Fruit fly (Drosophila melanogaster): ENCODE data around the gene Adi1.

The Adi1 gene

DNA sequence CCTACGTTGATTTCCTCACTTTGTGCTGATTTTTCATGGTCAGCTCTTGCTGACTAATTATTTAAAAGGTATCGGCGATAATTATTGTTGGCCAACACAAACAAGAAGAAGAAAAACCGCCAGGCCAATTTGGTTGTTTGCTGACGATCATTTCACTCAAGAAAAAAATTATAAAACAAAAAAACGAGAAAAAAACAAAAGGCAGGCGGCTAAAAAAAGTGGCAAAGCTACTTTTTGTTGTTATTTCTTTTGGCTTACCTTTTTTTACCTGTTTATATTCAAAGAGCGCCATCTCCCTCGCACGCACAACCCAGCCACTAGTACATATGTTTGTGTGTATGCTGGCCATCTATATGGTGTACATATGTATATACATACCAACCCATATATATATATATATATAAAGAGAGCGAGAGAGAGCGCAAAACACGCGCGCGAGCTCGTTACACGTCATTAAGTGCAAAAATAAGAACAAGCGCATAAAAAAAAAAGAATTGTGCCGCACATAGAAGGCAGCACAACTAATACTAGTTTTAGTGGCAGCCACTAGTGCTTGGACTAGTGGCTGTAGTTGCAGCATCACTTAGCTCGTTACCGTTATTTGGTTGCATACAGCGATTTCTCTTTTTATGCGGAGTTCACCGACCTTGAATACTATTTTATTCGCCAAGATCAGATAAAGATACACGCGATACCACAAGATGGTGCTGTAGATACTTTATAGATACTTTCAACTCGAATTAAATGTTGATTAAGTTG lies 12.6 kb downstream of the Adi1 start (continued):
- TF ChIP-seq CG3919 (GFP tag; optimal IDR thresholded peaks at IDR 0.05) (peak; percentile 48), CG1621 (tag; optimal IDR thresholded peaks at IDR 0.05) (peak; percentile 51), Blimp-1 (GFP tag; optimal IDR thresholded peaks at IDR 0.05) (peak; percentile 26), CG6808 (GFP tag; optimal IDR thresholded peaks at IDR 0.05) (peak; percentile 86), achi (GFP tag; optimal IDR thresholded peaks at IDR 0.05) (peak; percentile 26), svp (GFP tag) (no peak), fkh (GFP tag; optimal IDR thresholded peaks at IDR 0.05) (peak; percentile 30), Lpt (GFP tag; optimal IDR thresholded peaks at IDR 0.05) (peak; percentile 62), salr (GFP tag; optimal IDR thresholded peaks at IDR 0.05) (peak in 1 of 2 experiments; percentile 42), CG3032 (tag; optimal IDR thresholded peaks at IDR 0.05) (peak; percentile 67), Ets96B (tag; optimal IDR thresholded peaks at IDR 0.05) (peak; percentile 53), Hr4 (GFP tag; optimal IDR thresholded peaks at IDR 0.05) (peak; percentile 33), Eip75B (GFP tag; optimal IDR thresholded peaks at IDR 0.05) (peak; percentile 24), CG34406 (GFP tag; optimal IDR thresholded peaks at IDR 0.05) (peak; percentile 35), CG11902 (GFP tag; optimal IDR thresholded peaks at IDR 0.05) (no peak), eg (GFP tag; IDR thresholded peaks at IDR 0.05) (peak; percentile 90), esn (GFP tag; optimal IDR thresholded peaks at IDR 0.05) (peak; percentile 23), cyc (GFP tag; optimal IDR thresholded peaks at IDR 0.05) (no peak), topi (GFP tag; optimal IDR thresholded peaks at IDR 0.05) (peak; percentile 11), CG8632 (GFP tag; optimal IDR thresholded peaks at IDR 0.05) (peak; percentile 40), acj6 (GFP tag; optimal IDR thresholded peaks at IDR 0.05) (peak; percentile 26), CG9139 (GFP tag; optimal IDR thresholded peaks at IDR 0.05) (peak; percentile 90), dac (GFP tag; optimal IDR thresholded peaks at IDR 0.05) (no peak), spab (GFP tag; optimal IDR thresholded peaks at IDR 0.05) (peak; percentile 74), Sox15 (GFP tag; optimal IDR thresholded peaks at IDR 0.05) (no peak), CG6792 (GFP tag; optimal IDR thresholded peaks at IDR 0.05) (peak; percentile 17)

DNA sequence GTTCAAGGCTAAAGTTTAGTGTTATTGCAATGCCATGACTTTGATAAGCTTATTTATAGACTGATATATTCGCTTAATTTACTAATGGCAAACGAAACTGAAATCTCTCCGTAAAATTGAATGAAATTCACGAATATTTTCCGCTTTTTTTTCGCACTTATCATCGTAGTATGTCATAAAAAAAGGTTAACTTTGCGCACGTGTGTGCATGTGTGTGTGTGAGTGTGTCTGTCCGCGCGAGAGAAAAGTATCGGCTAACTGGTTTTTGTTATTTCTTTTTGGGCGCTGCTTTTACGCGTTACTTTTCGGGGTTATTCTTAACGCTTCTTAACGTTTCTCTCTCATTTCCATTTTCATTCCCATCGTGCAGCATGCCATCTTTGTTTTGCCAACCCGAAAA lies 14.6 kb downstream of the Adi1 start:
- TF ChIP-seq topi (GFP tag; optimal IDR thresholded peaks at IDR 0.05) (no peak), CG6276 (GFP tag; optimal IDR thresholded peaks at IDR 0.05) (no peak), cyc (GFP tag; optimal IDR thresholded peaks at IDR 0.05) (no peak), vri (GFP tag; optimal IDR thresholded peaks at IDR 0.05) (no peak)

DNA sequence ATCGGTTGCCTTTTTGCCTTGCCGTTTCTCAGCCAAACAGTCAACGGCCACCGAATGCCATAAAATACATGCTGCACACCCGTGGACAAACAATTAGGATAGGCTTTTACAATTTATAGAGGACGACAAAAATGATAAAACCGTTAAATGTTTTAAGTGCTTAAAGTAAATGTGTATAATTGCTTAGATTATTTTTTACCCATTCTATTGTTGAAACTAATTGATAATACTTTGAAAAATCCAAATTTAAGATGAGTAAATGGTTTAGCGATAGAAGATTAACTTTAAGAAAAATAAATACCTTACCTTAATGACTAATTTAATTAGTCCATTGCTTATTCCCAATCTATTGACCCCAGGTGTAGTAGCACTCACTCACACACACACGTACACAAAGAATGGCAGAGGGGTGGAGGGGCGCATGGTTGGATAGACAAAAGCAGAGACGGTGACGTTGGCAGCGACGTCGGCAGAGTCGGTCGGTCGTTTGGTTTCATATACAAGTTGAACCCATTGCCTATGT lies 15.4 kb downstream of the Adi1 start:
- TF ChIP-seq CG6808 (GFP tag; optimal IDR thresholded peaks at IDR 0.05) (peak; percentile 88), CG6276 (GFP tag; optimal IDR thresholded peaks at IDR 0.05) (peak; percentile 88), CG8632 (GFP tag; optimal IDR thresholded peaks at IDR 0.05) (peak; percentile 84), CG31627 (GFP tag; optimal IDR thresholded peaks at IDR 0.05) (peak; percentile 81), Eip75B (GFP tag; optimal IDR thresholded peaks at IDR 0.05) (peak; percentile 95), cyc (GFP tag; optimal IDR thresholded peaks at IDR 0.05) (peak; percentile 80), Smox (GFP tag; optimal IDR thresholded peaks at IDR 0.05) (peak; percentile 84), pdm3 (GFP tag; optimal IDR thresholded peaks at IDR 0.05) (peak; percentile 88), Ets96B (tag; optimal IDR thresholded peaks at IDR 0.05) (peak; percentile 82), Eip78C (GFP tag) (peak; percentile 97), CG6163 (GFP tag; IDR thresholded peaks at IDR 0.05) (peak; percentile 84; the same call in 2 of the 3 replicates), OdsH (GFP tag; optimal IDR thresholded peaks at IDR 0.05) (peak; percentile 87), Blimp-1 (GFP tag; optimal IDR thresholded peaks at IDR 0.05) (peak; percentile 73), spab (GFP tag; optimal IDR thresholded peaks at IDR 0.05) (peak; percentile 85), CG11294 (GFP tag; IDR thresholded peaks at IDR 0.05) (peak; percentile 90), CG11762 (GFP tag; optimal IDR thresholded peaks at IDR 0.05; ENCODE audit: insufficient read depth) (peak; percentile 77), CG6854 (GFP tag; optimal IDR thresholded peaks at IDR 0.05) (peak; percentile 35), topi (GFP tag; optimal IDR thresholded peaks at IDR 0.05) (peak; percentile 88), fkh (GFP tag; optimal IDR thresholded peaks at IDR 0.05) (peak; percentile 70), acj6 (GFP tag; optimal IDR thresholded peaks at IDR 0.05) (peak; percentile 85), CG8119 (GFP tag; IDR thresholded peaks at IDR 0.05) (peak; percentile 97), CG8319 (GFP tag; optimal IDR thresholded peaks at IDR 0.05) (peak; percentile 73), salr (GFP tag; optimal IDR thresholded peaks at IDR 0.05) (peak; percentile 42 to 93), Ets21C (GFP tag; optimal IDR thresholded peaks at IDR 0.05) (peak; percentile 78), CG3919 (GFP tag; optimal IDR thresholded peaks at IDR 0.05) (peak; percentile 86), lz (GFP tag; optimal IDR thresholded peaks at IDR 0.05) (peak; percentile 92), Met (GFP tag; optimal IDR thresholded peaks at IDR 0.05) (peak; percentile 89), ss (GFP tag; optimal IDR thresholded peaks at IDR 0.05) (peak; percentile 89), Hr4 (GFP tag; optimal IDR thresholded peaks at IDR 0.05) (peak; percentile 91), fd85E (GFP tag; optimal IDR thresholded peaks at IDR 0.05) (no peak)
